Worm (Caenorhabditis elegans) whole organism, young adult: ENCODE measurements around the gene F44G4.7.

ENCODE experiments used
- ama-1 ChIP-seq, 3 experiments: fragments of 150-350 bp in 1 of 3; sonication (generic microtip) in 2 of 3; optimal IDR thresholded peaks; 2 replicates each; lab custom pipeline; 2014 to 2018; ENCODE audit warnings: missing biosample characterization in 2 of 3, missing genetic modification characterization in 2 of 3, missing genetic modification reagents in 2 of 3
- bed-1 ChIP-seq: fragments of 200-800 bp; sonication (Bioruptor generic); IDR thresholded peaks from 2 replicates; pipeline ENCODE4 v1.3.6; 2022; ENCODE audit warnings: missing genetic modification reagents, missing genetic modification characterization, missing compliant biosample characterization
- madf-8 ChIP-seq: fragments of 200-800 bp; sonication (Bioruptor generic); conservative IDR thresholded peaks from 2 replicates; pipeline ENCODE4 v1.3.6; 2022; ENCODE audit warnings: missing genetic modification reagents, missing genetic modification characterization, missing compliant biosample characterization
- nhr-179 ChIP-seq: sonication (generic microtip); optimal IDR thresholded peaks from 2 replicates; lab custom pipeline; 2016; ENCODE audit warnings: mild to moderate bottlenecking, missing genetic modification characterization, missing compliant biosample characterization
- unc-62 ChIP-seq: fragments of 150-350 bp; optimal IDR thresholded peaks from 2 replicates; lab custom pipeline; 2014; ENCODE audit warnings: missing biosample characterization, missing genetic modification reagents, missing genetic modification characterization

ce11 chrII:9014188-9014587, 9.2 kb upstream of the F44G4.7 start:
- TF ChIP-seq bed-1 (GFP tag; lab: Robert Waterston, UW) (no peak), madf-8 (GFP tag; lab: Robert Waterston, UW) (no peak), unc-62 (GFP tag; lab: Kevin White, UChicago) (no peak), nhr-179 (tag; lab: Kevin White, UChicago) (no peak), ama-1 (optimal IDR thresholded peaks at IDR 0.05; lab: Kevin White, UChicago) (no peak), ama-1 (GFP tag; optimal IDR thresholded peaks at IDR 0.05; lab: Kevin White, UChicago) (no peak)
